Worm (Caenorhabditis elegans) whole organism, L1 larva: ENCODE measurements around the gene W08F4.10.

Source experiments
- C04F5.9 ChIP-seq: sonication (generic microtip); optimal IDR thresholded peaks from 2 replicates; lab custom pipeline; 2016; ENCODE audit warnings: missing genetic modification characterization, missing compliant biosample characterization
- C16A3.4 ChIP-seq: fragments of 150-350 bp; optimal IDR thresholded peaks from 2 replicates; lab custom pipeline; 2014; ENCODE audit warnings: missing biosample characterization, missing genetic modification characterization
- alr-1 ChIP-seq: fragments of 200-800 bp; sonication (Bioruptor generic); optimal IDR thresholded peaks from 2 replicates; lab custom pipeline; 2018; ENCODE audit warnings: borderline replicate concordance, mild to moderate bottlenecking, missing genetic modification characterization, missing compliant biosample characterization
- aly-2 ChIP-seq: fragments of 150-350 bp; optimal IDR thresholded peaks from 2 replicates; lab custom pipeline; 2014; ENCODE audit warnings: missing biosample characterization, missing genetic modification characterization
- ama-1 ChIP-seq: fragments of 150-350 bp; optimal IDR thresholded peaks from 2 replicates; lab custom pipeline; 2014
- blmp-1 ChIP-seq: fragments of 150-350 bp; optimal IDR thresholded peaks from 2 replicates; lab custom pipeline; 2014; ENCODE audit warnings: missing biosample characterization, missing genetic modification characterization
- ceh-63 ChIP-seq: fragments of 200-800 bp; sonication (Bioruptor generic); optimal IDR thresholded peaks from 2 replicates; lab custom pipeline; 2018; ENCODE audit warnings: mild to moderate bottlenecking, missing genetic modification characterization, missing compliant biosample characterization
- ceh-8 ChIP-seq: fragments of 200-800 bp; sonication (Bioruptor generic); optimal IDR thresholded peaks from 2 replicates; lab custom pipeline; 2018; ENCODE audit warnings: mild to moderate bottlenecking, missing genetic modification characterization, moderate library complexity, missing compliant biosample characterization
- ceh-82 ChIP-seq, 3 experiments: fragments of 150-350 bp in 1 of 3; sonication (generic microtip) in 2 of 3; optimal IDR thresholded peaks; 2 replicates each; lab custom pipeline; 2014 to 2017; ENCODE audit warnings: missing biosample characterization in 3 of 3, missing genetic modification characterization in 3 of 3
- ceh-88 ChIP-seq: fragments of 200-800 bp; sonication (Bioruptor generic); IDR thresholded peaks from 2 replicates; pipeline ENCODE4 v1.3.6; 2022; ENCODE audit warnings: missing genetic modification characterization, missing compliant biosample characterization
- ceh-90 ChIP-seq: sonication (generic microtip); optimal IDR thresholded peaks from 2 replicates; lab custom pipeline; 2016; ENCODE audit warnings: missing genetic modification characterization, missing compliant biosample characterization
- dpl-1 ChIP-seq, 3 experiments: fragments of 150-350 bp in 2 of 3; sonication (generic microtip) in 1 of 3; optimal IDR thresholded peaks; 2 replicates each; lab custom pipeline; 2014 to 2017; ENCODE audit warnings: missing biosample characterization in 3 of 3, missing genetic modification characterization in 3 of 3, missing genetic modification reagents in 3 of 3
- efl-1 ChIP-seq, 4 experiments: fragments of 150-350 bp; optimal IDR thresholded peaks in 3 of 4; peaks in 1 of 4; 1 replicate in 1 of 4; 2 replicates in 3 of 4; lab custom pipeline; 2014; ENCODE audit warnings: missing biosample characterization in 2 of 4, missing genetic modification characterization in 2 of 4, missing genetic modification reagents in 2 of 4
- efl-3 ChIP-seq: fragments of 200-800 bp; sonication (Bioruptor generic); optimal IDR thresholded peaks from 2 replicates; lab custom pipeline; 2018; ENCODE audit warnings: mild to moderate bottlenecking, missing genetic modification characterization, missing compliant biosample characterization
- egl-13 ChIP-seq: sonication (generic microtip); optimal IDR thresholded peaks from 2 replicates; lab custom pipeline; 2016; ENCODE audit warnings: missing genotype, missing genetic modification reagents, missing genetic modification characterization, missing compliant biosample characterization
- elt-2 ChIP-seq: sonication (generic microtip); optimal IDR thresholded peaks from 2 replicates; lab custom pipeline; 2016; ENCODE audit warnings: missing genetic modification characterization, mild to moderate bottlenecking, inconsistent platforms, missing compliant biosample characterization, missing genetic modification reagents
- elt-3 ChIP-seq, 6 experiments: fragments of 150-350 bp in 1 of 6; sonication (generic microtip); optimal IDR thresholded peaks; 2 replicates each; lab custom pipeline; 2017 to 2018; ENCODE audit warnings: missing biosample characterization in 6 of 6, missing genetic modification characterization in 6 of 6, inconsistent platforms in 1 of 6
- ets-5 ChIP-seq: fragments of 200-800 bp; sonication (Bioruptor generic); IDR thresholded peaks from 2 replicates; pipeline ENCODE4 v1.3.6; 2022; ENCODE audit warnings: missing genetic modification characterization, missing compliant biosample characterization
- fos-1 ChIP-seq: fragments of 150-350 bp; optimal IDR thresholded peaks from 2 replicates; lab custom pipeline; 2014; ENCODE audit warnings: missing biosample characterization, missing genetic modification characterization
- hpl-2 ChIP-seq: fragments of 150-350 bp; optimal IDR thresholded peaks from 2 replicates; lab custom pipeline; 2014; ENCODE audit warnings: missing biosample characterization, missing genetic modification reagents, missing genetic modification characterization
- irx-1 ChIP-seq: sonication (generic microtip); optimal IDR thresholded peaks from 2 replicates; lab custom pipeline; 2016; ENCODE audit warnings: missing genetic modification characterization, missing compliant biosample characterization
- jun-1 ChIP-seq: fragments of 150-350 bp; optimal IDR thresholded peaks from 2 replicates; lab custom pipeline; 2014; ENCODE audit warnings: missing biosample characterization, missing genetic modification reagents, missing genetic modification characterization
- lin-14 ChIP-seq: fragments of 200-800 bp; sonication (Bioruptor generic); optimal IDR thresholded peaks from 2 replicates; lab custom pipeline; 2018; ENCODE audit warnings: mild to moderate bottlenecking, missing genetic modification characterization, moderate library complexity, missing compliant biosample characterization
- lin-15B ChIP-seq: fragments of 150-350 bp; sonication (generic microtip); optimal IDR thresholded peaks from 3 replicates; lab custom pipeline; 2014; ENCODE audit warnings: missing biosample characterization, missing genetic modification characterization
- lin-35 ChIP-seq, 2 experiments: fragments of 150-350 bp; optimal IDR thresholded peaks; 2 replicates each; lab custom pipeline; 2014; ENCODE audit warnings: missing biosample characterization in 2 of 2, missing genetic modification characterization in 2 of 2, missing genetic modification reagents in 2 of 2
- lin-39 ChIP-seq: fragments of 150-350 bp; optimal IDR thresholded peaks from 2 replicates; lab custom pipeline; 2014; ENCODE audit warnings: missing biosample characterization, missing genetic modification reagents, missing genetic modification characterization
- lir-3 ChIP-seq: sonication (generic microtip); optimal IDR thresholded peaks from 2 replicates; lab custom pipeline; 2016; ENCODE audit warnings: mild to moderate bottlenecking, missing genetic modification characterization, moderate library complexity, missing compliant biosample characterization; ENCODE audit not compliant: poor library complexity
- mab-9 ChIP-seq: fragments of 200-800 bp; sonication (Bioruptor generic); IDR thresholded peaks from 2 replicates; pipeline ENCODE4 v1.3.6; 2022; ENCODE audit warnings: missing genetic modification reagents, missing genetic modification characterization, missing compliant biosample characterization
- mdl-1 ChIP-seq, 2 experiments: fragments of 150-350 bp; optimal IDR thresholded peaks; 2 replicates each; lab custom pipeline; 2014 to 2017; ENCODE audit warnings: missing biosample characterization in 2 of 2, missing genetic modification characterization in 2 of 2, inconsistent platforms in 1 of 2
- mef-2 ChIP-seq: fragments of 150-350 bp; optimal IDR thresholded peaks from 2 replicates; lab custom pipeline; 2014; ENCODE audit warnings: missing biosample characterization, missing genetic modification characterization
- mep-1 ChIP-seq: fragments of 150-350 bp; optimal IDR thresholded peaks from 2 replicates; lab custom pipeline; 2014; ENCODE audit warnings: missing biosample characterization, missing genetic modification characterization
- nhr-12 ChIP-seq: sonication (generic microtip); optimal IDR thresholded peaks from 2 replicates; lab custom pipeline; 2017; ENCODE audit warnings: missing biosample characterization, missing genetic modification characterization
- nhr-19 ChIP-seq: fragments of 200-800 bp; sonication (Bioruptor generic); conservative IDR thresholded peaks from 2 replicates; pipeline ENCODE4 v1.3.6; 2022; ENCODE audit warnings: missing genetic modification characterization, missing compliant biosample characterization
- nhr-20 ChIP-seq: sonication (generic microtip); optimal IDR thresholded peaks from 2 replicates; lab custom pipeline; 2016; ENCODE audit warnings: mild to moderate bottlenecking, missing genetic modification characterization, missing compliant biosample characterization
- nhr-47 ChIP-seq: sonication (generic microtip); optimal IDR thresholded peaks from 2 replicates; lab custom pipeline; 2016; ENCODE audit warnings: mild to moderate bottlenecking, missing genetic modification characterization, moderate library complexity, missing compliant biosample characterization
- nhr-76 ChIP-seq: sonication (generic microtip); optimal IDR thresholded peaks from 2 replicates; lab custom pipeline; 2017; ENCODE audit warnings: missing biosample characterization, missing genetic modification characterization
- nhr-77 ChIP-seq: fragments of 150-350 bp; optimal IDR thresholded peaks from 2 replicates; lab custom pipeline; 2014; ENCODE audit warnings: missing biosample characterization, missing genetic modification characterization
- nhr-84 ChIP-seq: sonication (generic microtip); optimal IDR thresholded peaks from 2 replicates; lab custom pipeline; 2017; ENCODE audit warnings: missing biosample characterization, missing genetic modification characterization
- nhr-90 ChIP-seq: sonication (generic microtip); optimal IDR thresholded peaks from 2 replicates; lab custom pipeline; 2016; ENCODE audit warnings: mild to moderate bottlenecking, missing genetic modification characterization, missing compliant biosample characterization; ENCODE audit not compliant: poor library complexity
- pqm-1 ChIP-seq: sonication (generic microtip); optimal IDR thresholded peaks from 3 replicates; lab custom pipeline; 2017; ENCODE audit warnings: missing biosample characterization, missing genetic modification characterization
- snpc-4 ChIP-seq: fragments of 150-350 bp; optimal IDR thresholded peaks from 2 replicates; lab custom pipeline; 2014; ENCODE audit warnings: missing biosample characterization, missing genetic modification characterization
- sox-4 ChIP-seq: sonication (generic microtip); optimal IDR thresholded peaks from 2 replicates; lab custom pipeline; 2016; ENCODE audit warnings: missing genetic modification characterization, missing compliant biosample characterization
- sup-37 ChIP-seq: fragments of 200-800 bp; sonication (Bioruptor generic); optimal IDR thresholded peaks from 2 replicates; lab custom pipeline; 2018; ENCODE audit warnings: mild to moderate bottlenecking, missing genetic modification characterization, missing compliant biosample characterization
- tbx-2 ChIP-seq: sonication (generic microtip); optimal IDR thresholded peaks from 2 replicates; lab custom pipeline; 2016; ENCODE audit warnings: missing genetic modification characterization, missing compliant biosample characterization
- tlp-1 ChIP-seq: fragments of 150-350 bp; optimal IDR thresholded peaks from 2 replicates; lab custom pipeline; 2014; ENCODE audit warnings: missing biosample characterization, missing genetic modification characterization
- unc-30 ChIP-seq: sonication (generic microtip); optimal IDR thresholded peaks from 2 replicates; lab custom pipeline; 2017; ENCODE audit warnings: missing biosample characterization, missing genetic modification characterization
- unc-86 ChIP-seq: sonication (generic microtip); optimal IDR thresholded peaks from 2 replicates; lab custom pipeline; 2016; ENCODE audit warnings: missing genetic modification characterization, missing compliant biosample characterization
- vab-15 ChIP-seq: sonication (generic microtip); optimal IDR thresholded peaks from 2 replicates; lab custom pipeline; 2017; ENCODE audit warnings: missing genotype, mild to moderate bottlenecking, missing genetic modification characterization, missing compliant biosample characterization
- xbp-1 ChIP-seq: sonication (generic microtip); optimal IDR thresholded peaks from 2 replicates; lab custom pipeline; 2016; ENCODE audit warnings: missing genetic modification characterization, missing compliant biosample characterization
- zag-1 ChIP-seq: fragments of 150-350 bp; optimal IDR thresholded peaks from 2 replicates; lab custom pipeline; 2014; ENCODE audit warnings: missing biosample characterization, missing genetic modification characterization
- ztf-11 ChIP-seq, 2 experiments: sonication (generic microtip); optimal IDR thresholded peaks; 2 replicates each; lab custom pipeline; 2016 to 2017; ENCODE audit warnings: missing genetic modification characterization in 2 of 2, missing biosample characterization in 1 of 2, missing compliant biosample characterization in 1 of 2

W08F4.10 gene

DNA sequence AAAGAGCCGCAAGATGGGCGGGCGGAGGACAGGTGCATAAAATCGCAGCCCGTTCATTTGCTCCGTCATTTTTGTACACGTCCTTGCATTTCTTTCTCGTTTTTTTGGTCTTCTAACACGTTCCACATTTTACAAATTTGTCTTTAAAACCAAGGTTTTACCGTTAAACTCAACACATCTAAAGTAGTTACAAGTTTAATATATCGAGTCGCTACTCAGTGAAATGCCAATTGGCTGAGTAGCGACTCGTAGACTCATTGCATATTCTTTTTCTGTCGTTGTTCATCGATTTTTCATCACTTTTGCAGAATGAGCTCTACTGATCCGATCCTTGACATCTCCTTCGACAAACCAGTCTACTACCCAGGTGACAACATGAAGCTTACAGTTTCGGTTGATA lies 36.2 kb upstream of the W08F4.10 start, which contains the start of gene arrd-1:
TSS of gene arrd-1 (plus strand) at position 301 of the 400 bp plus-strand sequence.
- TF ChIP-seq efl-1 (optimal IDR thresholded peaks at IDR 0.05; lab: Kevin White, UChicago) (no peak), efl-1 (GFP tag; optimal IDR thresholded peaks at IDR 0.05 in 1 of 2; lab: Kevin White, UChicago) (peak in 1 of 2 experiments; percentile 3), hpl-2 (GFP tag; lab: Kevin White, UChicago) (no peak)

DNA sequence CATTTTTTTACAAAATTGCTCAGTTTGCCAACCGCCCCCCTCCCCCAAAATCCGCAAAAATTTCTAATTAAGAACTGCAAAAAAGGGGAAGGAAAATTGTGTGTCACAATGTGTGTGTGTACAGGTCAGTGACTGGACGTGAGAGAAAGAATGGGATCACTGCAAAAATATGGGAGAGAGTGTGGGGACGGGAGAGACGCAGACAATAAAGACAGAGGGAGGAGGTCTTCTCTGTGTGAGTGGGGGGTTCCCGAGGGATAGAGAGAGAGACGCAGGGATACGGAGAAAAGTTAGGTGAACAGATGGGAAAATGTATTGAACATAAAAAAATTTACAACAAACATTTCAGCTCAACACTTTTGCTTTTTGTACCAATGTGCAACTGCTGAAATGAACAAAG lies 34.9 kb upstream of the W08F4.10 start:
- TF ChIP-seq efl-3 (GFP tag; lab: Kevin White, UChicago) (no peak), sup-37 (no peak), xbp-1 (tag; lab: Kevin White, UChicago) (no peak), zag-1 (tag; lab: Kevin White, UChicago) (no peak), ceh-90 (tag; lab: Kevin White, UChicago) (no peak), vab-15 (tag; lab: Kevin White, UChicago) (no peak), ceh-63 (GFP tag; lab: Kevin White, UChicago) (no peak), nhr-20 (peak; percentile 63), lir-3 (peak; percentile 5), mep-1 (tag; lab: Kevin White, UChicago) (peak; percentile 64), tlp-1 (tag; lab: Kevin White, UChicago) (no peak), elt-3 (tag; optimal IDR thresholded peaks at IDR 0.05; lab: Kevin White, UChicago) (peak in 2 of 6 experiments; percentile 20 to 51), nhr-19 (GFP tag; lab: Robert Waterston, UW) (peak; percentile 49; the same call in 1 of the 2 replicates), nhr-84 (tag; lab: Kevin White, UChicago) (no peak), lin-39 (no peak), nhr-12 (no peak), nhr-90 (tag; lab: Kevin White, UChicago) (peak; percentile 59), lin-14 (GFP tag; lab: Kevin White, UChicago) (peak; percentile 90), dpl-1 (GFP tag; optimal IDR thresholded peaks at IDR 0.05; lab: Kevin White, UChicago) (peak; percentile 15 to 46 (median 44)), ama-1 (lab: Kevin White, UChicago) (no peak), sox-4 (tag; lab: Kevin White, UChicago) (no peak), alr-1 (tag; lab: Kevin White, UChicago) (no peak), ceh-82 (tag; optimal IDR thresholded peaks at IDR 0.05; lab: Kevin White, UChicago) (no peak), ceh-88 (no peak), aly-2 (tag; lab: Kevin White, UChicago) (no peak), ets-5 (GFP tag; lab: Robert Waterston, UW) (no peak), fos-1 (tag; lab: Kevin White, UChicago) (no peak), elt-2 (tag; lab: Kevin White, UChicago) (no peak), lin-35 (GFP tag; optimal IDR thresholded peaks at IDR 0.05; lab: Kevin White, UChicago) (peak; percentile 29 to 59), nhr-77 (tag; lab: Kevin White, UChicago) (peak; percentile 38), mab-9 (GFP tag; lab: Robert Waterston, UW) (no peak), mef-2 (tag; lab: Kevin White, UChicago) (no peak), unc-86 (tag; lab: Kevin White, UChicago) (no peak), egl-13 (tag; lab: Kevin White, UChicago) (no peak), C04F5.9 (tag; lab: Kevin White, UChicago) (no peak), irx-1 (tag; lab: Kevin White, UChicago) (no peak), C16A3.4 (tag; lab: Kevin White, UChicago) (no peak), nhr-76 (no peak), ztf-11 (tag; optimal IDR thresholded peaks at IDR 0.05; lab: Kevin White, UChicago) (no peak), efl-1 (optimal IDR thresholded peaks at IDR 0.05; lab: Kevin White, UChicago) (peak; percentile 63 to 68), efl-1 (GFP tag; optimal IDR thresholded peaks at IDR 0.05 in 1 of 2; lab: Kevin White, UChicago) (peak; percentile 31 to 90), nhr-47 (tag; lab: Kevin White, UChicago) (no peak), ceh-8 (no peak), mdl-1 (tag; optimal IDR thresholded peaks at IDR 0.05; lab: Kevin White, UChicago) (peak in 1 of 2 experiments; percentile 52), lin-15B (no peak), snpc-4 (no peak), pqm-1 (tag; lab: Kevin White, UChicago) (no peak), jun-1 (no peak), unc-30 (tag; lab: Kevin White, UChicago) (no peak), tbx-2 (peak; percentile 43), blmp-1 (peak; percentile 69)
